Worm (Caenorhabditis elegans): ENCODE measurements around the gene F39C12.1.

- no peak for TF ChIP-seq ceh-58 (GFP tag; IDR thresholded peaks at IDR 0.05)
- no peak for TF ChIP-seq nhr-90 (tag; optimal IDR thresholded peaks at IDR 0.05)
- TF ChIP-seq egl-18 (GFP tag; IDR thresholded peaks at IDR 0.05): no peak
- TF ChIP-seq nfya-1 (tag; optimal IDR thresholded peaks at IDR 0.05; ENCODE audit: borderline replicate concordance, insufficient read depth): no peak
- no peak for TF ChIP-seq nfya-2 (GFP tag; IDR thresholded peaks at IDR 0.05)
- TF ChIP-seq C17E4.6 (GFP tag; IDR thresholded peaks at IDR 0.05): no peak
- no peak for TF ChIP-seq dpff-1 (tag; optimal IDR thresholded peaks at IDR 0.05)
- no peak for TF ChIP-seq F49E8.2 (tag; optimal IDR thresholded peaks at IDR 0.05; ENCODE audit: insufficient read depth)
- TF ChIP-seq ama-1 (optimal IDR thresholded peaks at IDR 0.05): no peak
- TF ChIP-seq ama-1 (GFP tag; optimal IDR thresholded peaks at IDR 0.05): no peak
- no peak for TF ChIP-seq ztf-3 (GFP tag; optimal IDR thresholded peaks at IDR 0.05)
- no peak for TF ChIP-seq attf-5 (GFP tag; optimal IDR thresholded peaks at IDR 0.05)
Measured at ce11 chrX:4803942-4804341, 49.1 kb downstream of the F39C12.1 start.
